Worm (Caenorhabditis elegans): ENCODE results near the gene rps-1.

The rps-1 gene

DNA sequence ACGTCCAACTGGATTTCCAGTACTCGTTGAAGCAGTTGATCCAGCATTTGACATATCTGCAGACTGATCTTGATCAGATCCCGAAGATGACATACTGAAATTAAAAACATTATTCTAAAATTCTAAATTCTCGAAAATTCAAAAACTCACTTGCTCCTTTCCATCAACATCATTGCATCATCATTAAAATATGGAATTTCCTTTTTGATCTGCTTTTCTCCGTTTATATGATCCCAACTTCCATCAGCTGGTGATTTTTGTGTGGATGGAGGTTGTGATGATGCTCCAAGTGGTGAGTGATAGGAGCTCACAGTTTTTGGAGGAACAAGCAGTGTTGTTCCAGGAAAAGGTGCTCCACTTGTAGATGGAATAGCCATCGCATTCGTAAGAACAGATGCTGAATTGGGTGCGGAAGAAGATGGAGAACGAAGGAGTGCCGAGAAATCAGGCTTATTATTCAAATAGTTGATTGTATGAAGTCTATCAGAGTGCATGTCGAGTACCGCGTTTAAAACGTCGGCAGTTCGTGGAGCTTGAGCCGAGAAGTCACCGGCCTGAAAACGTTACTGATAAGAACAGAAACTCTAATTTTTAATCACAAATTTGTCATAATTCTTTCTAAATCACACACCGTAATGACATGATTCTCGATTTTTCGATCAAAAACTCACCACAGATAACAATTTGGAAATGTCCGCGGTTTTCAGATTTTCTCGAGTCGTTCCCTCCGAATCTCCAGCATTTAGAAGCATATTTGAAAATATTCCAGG is 17.5 kb downstream of the rps-1 start:
- TF ChIP-seq nhr-21 (tag; optimal IDR thresholded peaks at IDR 0.05): peak; percentile 40
- no peak for TF ChIP-seq elt-1 (tag; optimal IDR thresholded peaks at IDR 0.05)
- TF ChIP-seq dmd-4 (tag; optimal IDR thresholded peaks at IDR 0.05): no peak
- peak; percentile 51 for TF ChIP-seq ama-1 (optimal IDR thresholded peaks at IDR 0.05)
- TF ChIP-seq gmeb-1 (tag; optimal IDR thresholded peaks at IDR 0.05): no peak
- TF ChIP-seq sma-9 (GFP tag; optimal IDR thresholded peaks at IDR 0.05): peak; percentile 22
- TF ChIP-seq sma-9 (tag; optimal IDR thresholded peaks at IDR 0.05): no peak
- no peak for TF ChIP-seq mbf-1 (tag; optimal IDR thresholded peaks at IDR 0.05)
- peak; percentile 36 for TF ChIP-seq fos-1 (tag; optimal IDR thresholded peaks at IDR 0.05)

DNA sequence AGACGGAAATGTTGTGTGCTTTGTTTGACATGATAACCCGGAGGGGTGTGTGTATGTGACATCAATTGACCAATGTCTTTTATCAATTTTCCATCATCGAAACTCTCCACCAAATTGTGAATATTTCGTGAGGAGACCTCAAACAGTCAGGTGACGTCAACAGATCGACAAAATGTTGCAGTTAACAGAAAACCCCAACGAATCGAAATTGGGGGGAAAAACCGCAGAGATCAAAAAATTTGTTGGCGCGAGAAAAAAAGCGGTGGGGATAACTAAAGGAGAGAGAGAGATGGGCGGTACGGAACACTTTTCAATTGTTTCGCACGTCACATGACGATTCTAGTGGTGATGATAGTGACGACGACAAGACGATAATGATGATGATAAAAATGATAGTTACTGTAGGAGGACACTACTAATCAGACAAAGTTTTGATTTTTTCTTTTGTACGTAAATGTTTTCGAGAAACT is 18.9 kb downstream of the rps-1 start:
- no peak for TF ChIP-seq nhr-77 (tag; optimal IDR thresholded peaks at IDR 0.05)
- no peak for TF ChIP-seq egl-27 (tag; optimal IDR thresholded peaks at IDR 0.05)
- TF ChIP-seq skn-1 (tag; optimal IDR thresholded peaks at IDR 0.05): no peak
- TF ChIP-seq nhr-237 (tag; optimal IDR thresholded peaks at IDR 0.05): no peak
- TF ChIP-seq unc-39 (tag; optimal IDR thresholded peaks at IDR 0.05): no peak
- peak; percentile 81 for TF ChIP-seq nhr-25 (tag; optimal IDR thresholded peaks at IDR 0.05)
- TF ChIP-seq elt-1 (tag; optimal IDR thresholded peaks at IDR 0.05): no peak
- TF ChIP-seq R02D3.7 (tag; optimal IDR thresholded peaks at IDR 0.05): no peak
- TF ChIP-seq nhr-21 (tag; optimal IDR thresholded peaks at IDR 0.05): peak; percentile 83
- no peak for TF ChIP-seq nhr-23 (tag; optimal IDR thresholded peaks at IDR 0.05)
- no peak for TF ChIP-seq ZK546.5 (tag; optimal IDR thresholded peaks at IDR 0.05)
- no peak for TF ChIP-seq ztf-4 (tag; optimal IDR thresholded peaks at IDR 0.05)
- no peak for TF ChIP-seq nhr-12 (tag; optimal IDR thresholded peaks at IDR 0.05)
- TF ChIP-seq snpc-4 (tag; optimal IDR thresholded peaks at IDR 0.05): no peak
- TF ChIP-seq elt-3 (tag; optimal IDR thresholded peaks at IDR 0.05): no peak
- no peak for TF ChIP-seq mbf-1 (tag; optimal IDR thresholded peaks at IDR 0.05)
- TF ChIP-seq blmp-1 (tag; optimal IDR thresholded peaks at IDR 0.05; ENCODE audit: insufficient read depth): peak; percentile 24
- TF ChIP-seq mab-5 (tag; optimal IDR thresholded peaks at IDR 0.05): no peak
- peak in 1 of 2 experiments; percentile 62 for TF ChIP-seq lsy-2 (tag; optimal IDR thresholded peaks at IDR 0.05)
- peak; percentile 37 for TF ChIP-seq F13H6.1 (tag; optimal IDR thresholded peaks at IDR 0.05)
- TF ChIP-seq unc-62 (GFP tag; optimal IDR thresholded peaks at IDR 0.05): no peak
- TF ChIP-seq ama-1 (optimal IDR thresholded peaks at IDR 0.05): no peak
- no peak for TF ChIP-seq ceh-16 (tag; optimal IDR thresholded peaks at IDR 0.05)
- no peak for TF ChIP-seq lin-11 (tag; optimal IDR thresholded peaks at IDR 0.05)
- TF ChIP-seq fos-1 (tag; optimal IDR thresholded peaks at IDR 0.05): peak; percentile 75
- TF ChIP-seq dmd-4 (tag; optimal IDR thresholded peaks at IDR 0.05): no peak
- no peak for TF ChIP-seq aly-2 (tag; optimal IDR thresholded peaks at IDR 0.05)
- TF ChIP-seq nhr-11 (tag; optimal IDR thresholded peaks at IDR 0.05): no peak
- TF ChIP-seq ceh-82 (tag; optimal IDR thresholded peaks at IDR 0.05): no peak
- peak; percentile 74 for TF ChIP-seq sma-9 (GFP tag; optimal IDR thresholded peaks at IDR 0.05)
- no peak for TF ChIP-seq sma-9 (tag; optimal IDR thresholded peaks at IDR 0.05)
- no peak for TF ChIP-seq lin-39 (tag; optimal IDR thresholded peaks at IDR 0.05)
- peak; percentile 78 for TF ChIP-seq crh-2 (tag; optimal IDR thresholded peaks at IDR 0.05)
- TF ChIP-seq mdl-1 (tag; optimal IDR thresholded peaks at IDR 0.05): no peak
- TF ChIP-seq sem-4 (tag; optimal IDR thresholded peaks at IDR 0.05): no peak
- peak; percentile 85 for TF ChIP-seq sma-3 (GFP tag; optimal IDR thresholded peaks at IDR 0.05)
- no peak for TF ChIP-seq alr-1 (tag; optimal IDR thresholded peaks at IDR 0.05)
- TF ChIP-seq lin-13 (GFP tag; optimal IDR thresholded peaks at IDR 0.05): peak; percentile 49
- no peak for TF ChIP-seq ztf-11 (tag; optimal IDR thresholded peaks at IDR 0.05)
- TF ChIP-seq unc-55 (GFP tag; optimal IDR thresholded peaks at IDR 0.05): no peak
- TF ChIP-seq peb-1 (tag; optimal IDR thresholded peaks at IDR 0.05): no peak
- no peak for TF ChIP-seq ztf-1 (GFP tag; conservative IDR thresholded peaks at IDR 0.05)
- TF ChIP-seq nhr-6 (tag; optimal IDR thresholded peaks at IDR 0.05): peak; percentile 49
- no peak for TF ChIP-seq zag-1 (tag; optimal IDR thresholded peaks at IDR 0.05)
- TF ChIP-seq gmeb-1 (tag; optimal IDR thresholded peaks at IDR 0.05): peak; percentile 73
- TF ChIP-seq C34F6.9 (tag; optimal IDR thresholded peaks at IDR 0.05): peak; percentile 35
- no peak for TF ChIP-seq Y55F3AM.14 (GFP tag; optimal IDR thresholded peaks at IDR 0.05)
- no peak for TF ChIP-seq nhr-10 (tag; optimal IDR thresholded peaks at IDR 0.05)
- TF ChIP-seq nhr-129 (tag; optimal IDR thresholded peaks at IDR 0.05): peak; percentile 76
